Worm (Caenorhabditis elegans): ENCODE data around the gene igdb-2.

Gene igdb-2

DNA sequence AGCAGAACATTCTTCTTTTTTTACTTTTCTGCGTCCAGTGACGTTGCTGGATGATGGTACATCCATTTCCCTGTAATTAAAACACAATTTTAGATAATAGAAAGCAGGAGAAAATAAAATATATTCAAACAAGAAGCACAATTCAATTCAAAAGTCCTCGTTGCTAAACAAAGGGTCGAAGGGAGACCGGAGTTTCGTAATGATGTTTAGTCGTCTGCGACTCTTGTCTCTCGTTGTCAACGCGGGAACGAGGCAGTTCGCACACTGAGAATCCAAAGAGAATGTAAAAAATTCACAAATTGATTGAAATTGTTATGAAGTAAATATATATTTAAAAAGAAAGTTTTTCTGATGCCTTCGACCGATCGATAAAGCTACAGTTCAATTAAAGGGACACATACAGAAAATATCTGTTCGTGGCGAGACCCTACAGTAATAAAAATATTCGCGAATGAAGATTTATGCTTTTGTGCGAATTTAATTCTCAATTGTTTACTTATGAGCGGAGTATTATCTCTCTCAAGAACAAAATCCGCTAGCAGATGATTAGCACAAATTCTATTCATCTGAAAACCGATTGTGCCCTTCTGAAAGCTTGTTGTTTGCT lies 17.1 kb upstream of the igdb-2 start, which contains the start of gene dpy-26 (continued):
- TF ChIP-seq hmg-20 (GFP tag; IDR thresholded peaks at IDR 0.05) (no peak), sdz-38 (tag; optimal IDR thresholded peaks at IDR 0.05) (no peak), gei-17 (GFP tag; optimal IDR thresholded peaks at IDR 0.05) (no peak), lag-1 (GFP tag; IDR thresholded peaks at IDR 0.05) (no peak), efl-1 (GFP tag; optimal IDR thresholded peaks at IDR 0.05) (peak; percentile 54), snpc-1.3 (tag; optimal IDR thresholded peaks at IDR 0.05; ENCODE audit: insufficient read depth) (no peak), attf-3 (GFP tag; conservative IDR thresholded peaks at IDR 0.05) (peak; percentile 91), ccch-3 (GFP tag; optimal IDR thresholded peaks at IDR 0.05) (no peak), ztf-26 (tag; optimal IDR thresholded peaks at IDR 0.05) (no peak), let-526 (GFP tag; IDR thresholded peaks at IDR 0.05) (no peak), ekl-4 (GFP tag; IDR thresholded peaks at IDR 0.05) (0 out of 2 replicates have a peak, but pooled peaks have one; percentile 47), mes-4 (tag; optimal IDR thresholded peaks at IDR 0.05) (no peak), Y56A3A.18 (GFP tag; IDR thresholded peaks at IDR 0.05) (no peak), ztf-25 (GFP tag; IDR thresholded peaks at IDR 0.05) (no peak), attf-6 (GFP tag; IDR thresholded peaks at IDR 0.05) (no peak), ZK185.1 (tag; optimal IDR thresholded peaks at IDR 0.05; ENCODE audit: poor library complexity, severe bottlenecking) (peak; percentile 22), rec-8 (tag; optimal IDR thresholded peaks at IDR 0.05) (no peak), F23B12.7 (tag; optimal IDR thresholded peaks at IDR 0.05; ENCODE audit: insufficient read depth) (no peak), nfya-2 (GFP tag; IDR thresholded peaks at IDR 0.05) (no peak), zim-3 (tag; optimal IDR thresholded peaks at IDR 0.05) (no peak), F22D6.2 (tag; optimal IDR thresholded peaks at IDR 0.05) (no peak), madf-3 (GFP tag; IDR thresholded peaks at IDR 0.05) (no peak), egrh-3 (GFP tag; IDR thresholded peaks at IDR 0.05) (no peak), lin-26 (GFP tag; IDR thresholded peaks at IDR 0.05) (no peak), F49E8.2 (tag; optimal IDR thresholded peaks at IDR 0.05; ENCODE audit: insufficient read depth) (no peak), snpc-4 (GFP tag; optimal IDR thresholded peaks at IDR 0.05) (no peak), snpc-4 (tag; optimal IDR thresholded peaks at IDR 0.05) (peak in 2 of 4 experiments; percentile 13 to 14), aptf-2 (GFP tag; conservative IDR thresholded peaks at IDR 0.05) (no peak), ztf-28 (GFP tag; IDR thresholded peaks at IDR 0.05) (no peak), ceh-91 (GFP tag; IDR thresholded peaks at IDR 0.05) (no peak), sea-2 (GFP tag; IDR thresholded peaks at IDR 0.05) (no peak), madf-6 (GFP tag; IDR thresholded peaks at IDR 0.05) (peak; percentile 49), egl-18 (GFP tag; IDR thresholded peaks at IDR 0.05) (no peak), Y67H2A.10 (GFP tag; conservative IDR thresholded peaks at IDR 0.05) (no peak), madf-8 (GFP tag; conservative IDR thresholded peaks at IDR 0.05) (peak; percentile 21; the same call in 1 of the 2 replicates), F57C9.4 (tag; optimal IDR thresholded peaks at IDR 0.05) (no peak), Y53G8AR.9 (GFP tag; conservative IDR thresholded peaks at IDR 0.05) (no peak), ceh-40 (GFP tag; IDR thresholded peaks at IDR 0.05) (no peak), mxl-1 (tag; optimal IDR thresholded peaks at IDR 0.05) (no peak), C06A6.2 (GFP tag; conservative IDR thresholded peaks at IDR 0.05) (no peak), hmg-1.2 (GFP tag; IDR thresholded peaks at IDR 0.05) (peak; percentile 48; the same call in 1 of the 2 replicates), hsf-1 (GFP tag; IDR thresholded peaks at IDR 0.05) (no peak), hrde-1 (tag; optimal IDR thresholded peaks at IDR 0.05; ENCODE audit: borderline replicate concordance) (no peak), hlh-26 (GFP tag; conservative IDR thresholded peaks at IDR 0.05) (no peak), cebp-2 (GFP tag; IDR thresholded peaks at IDR 0.05) (no peak), xnd-1 (tag; optimal IDR thresholded peaks at IDR 0.05) (peak; percentile 22), ztf-18 (tag; optimal IDR thresholded peaks at IDR 0.05) (no peak), dpff-1 (tag; optimal IDR thresholded peaks at IDR 0.05) (no peak)
